Worm (Caenorhabditis elegans): ENCODE data around the gene abf-3.
"Not testable (repeated sequence)": the region's sequence is repeated elsewhere in the genome, so short reads cannot be mapped to it uniquely, and the experiment has no call there.

DNA sequence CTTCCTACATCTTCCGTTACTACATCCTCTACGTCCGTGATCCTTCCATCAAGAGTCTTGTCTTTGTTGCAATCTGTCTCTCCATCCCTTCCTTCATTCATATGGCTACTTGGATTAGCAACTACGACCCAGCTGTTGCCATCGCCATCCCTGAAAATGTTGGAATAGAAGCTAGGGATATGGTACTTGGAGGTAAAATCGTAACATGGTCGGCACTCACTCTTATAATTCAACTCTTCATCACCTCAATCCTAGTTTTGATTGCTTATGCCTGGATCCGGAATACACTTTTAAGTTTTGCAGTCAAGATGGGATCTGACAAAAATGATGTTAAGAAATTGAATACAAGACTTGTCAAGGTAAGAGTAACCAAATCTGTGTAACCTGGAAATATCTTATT is 13.9 kb downstream of the abf-3 start, which contains the start of gene T26E4.18:
- TF ChIP-seq nhr-11 (tag; optimal IDR thresholded peaks at IDR 0.05); snpc-4 (tag; optimal IDR thresholded peaks at IDR 0.05); nhr-23 (tag; optimal IDR thresholded peaks at IDR 0.05); sma-9 (GFP tag; optimal IDR thresholded peaks at IDR 0.05); sma-9 (tag; optimal IDR thresholded peaks at IDR 0.05); egl-27 (tag; optimal IDR thresholded peaks at IDR 0.05); unc-62 (GFP tag; optimal IDR thresholded peaks at IDR 0.05); elt-1 (tag; optimal IDR thresholded peaks at IDR 0.05); blmp-1 (tag; optimal IDR thresholded peaks at IDR 0.05; ENCODE audit: insufficient read depth); ama-1 (optimal IDR thresholded peaks at IDR 0.05); lin-39 (tag; optimal IDR thresholded peaks at IDR 0.05); unc-39 (tag; optimal IDR thresholded peaks at IDR 0.05): not testable (repeated sequence)
